Fruit fly (Drosophila melanogaster) whole organism, embryonic: Measurements from ENCODE around the gene Gfat2.

Source experiments
- Ets65A ChIP-seq: fragments of 200-800 bp; sonication (Bioruptor generic); peaks from one replicate; lab custom pipeline; 2016; ENCODE audit warnings: missing biosample characterization, missing genetic modification characterization
- Spps ChIP-seq: fragments of 200-800 bp; sonication (Bioruptor generic); optimal IDR thresholded peaks from 2 replicates; lab custom pipeline; 2018; ENCODE audit warnings: missing biosample characterization, mild to moderate bottlenecking, missing genetic modification characterization
- crol ChIP-seq: fragments of 200-800 bp; sonication (Bioruptor generic); IDR thresholded peaks from 2 replicates; pipeline ENCODE4 v1.3.6; 2022; ENCODE audit warnings: missing biosample characterization, missing genetic modification characterization
- insv ChIP-seq, 2 experiments: fragments of 200-800 bp; sonication (Bioruptor generic); optimal IDR thresholded peaks; 3 replicates each; lab custom pipeline; 2016 to 2018; ENCODE audit warnings: missing biosample characterization in 2 of 2, missing genetic modification characterization in 2 of 2
- kah ChIP-seq: fragments of 200-800 bp; sonication (Bioruptor generic); optimal IDR thresholded peaks from 2 replicates; lab custom pipeline; 2018; ENCODE audit warnings: missing biosample characterization, mild to moderate bottlenecking, missing genetic modification characterization
- shn ChIP-seq: fragments of 200-800 bp; sonication (Bioruptor generic); optimal IDR thresholded peaks from 3 replicates; lab custom pipeline; 2016; ENCODE audit warnings: missing biosample characterization, missing genetic modification characterization
- toy ChIP-seq: fragments of 200-800 bp; sonication (Bioruptor generic); IDR thresholded peaks from 2 replicates; pipeline ENCODE4 v1.3.6; 2022; ENCODE audit warnings: missing biosample characterization, missing genetic modification characterization
- wor ChIP-seq: fragments of 200-800 bp; sonication (Bioruptor generic); IDR thresholded peaks from 2 replicates; pipeline ENCODE4 v1.3.6; 2022; ENCODE audit warnings: missing biosample characterization, missing genetic modification characterization

DNA sequence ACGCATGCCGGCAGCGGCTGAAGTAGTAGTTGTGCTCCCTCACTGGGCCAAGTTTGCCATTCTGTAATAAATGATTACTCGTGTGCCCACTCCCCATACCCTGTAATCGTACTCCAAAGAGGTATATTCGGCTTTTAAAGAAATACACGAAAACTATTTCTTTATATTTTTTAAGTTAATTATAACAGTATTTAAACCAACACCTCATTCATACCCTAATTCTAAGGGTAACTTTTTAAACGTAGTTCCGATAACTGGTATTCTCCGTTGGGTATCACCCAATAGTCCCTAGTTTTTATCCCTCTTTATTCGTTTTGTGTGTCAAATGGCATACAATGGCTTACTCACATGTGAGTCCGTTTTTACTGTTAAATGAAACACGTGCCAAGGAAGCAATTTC lies 38.1 kb upstream of the Gfat2 start:
- TF ChIP-seq shn (GFP tag; lab: Kevin White, UChicago) (no peak), wor (no peak), toy (GFP tag; lab: Robert Waterston, UW) (no peak), Spps (tag; lab: Kevin White, UChicago) (no peak), Ets65A (GFP tag; lab: Kevin White, UChicago) (no peak), insv (GFP tag; optimal IDR thresholded peaks at IDR 0.05; lab: Kevin White, UChicago) (no peak), kah (GFP tag; lab: Kevin White, UChicago) (no peak), crol (no peak)
